In genomic region chr2L:7799804-7800433, dm6 we compare ENCODE assay signal across 1 fruit fly cellular context.
TF ChIP-seq lines count a peak whose summit lies in the region.

Gene Herp (minus strand): TSS chr2L:7800058.
Gene r2d2 (plus strand): TSS chr2L:7800147.

TF ChIP-seq in whole organism, embryonic, 481 proteins besides CTCF, POLR2A, EP300 and RAD21 (continued from another document and continues in another):
- TF ChIP-seq Scr (GFP tag; IDR thresholded peaks at IDR 0.05; lab: Robert Waterston, UW; ENCODE audit: partially characterized antibody) (peak; percentile 86), vnd (GFP tag; IDR thresholded peaks at IDR 0.05; lab: Robert Waterston, UW; ENCODE audit: partially characterized antibody) (peak; percentile 77), tx (GFP tag; optimal IDR thresholded peaks at IDR 0.05; lab: Kevin White, UChicago) (peak; percentile 90), CG31365 (tag; optimal IDR thresholded peaks at IDR 0.05; lab: Kevin White, UChicago) (peak; percentile 74), inv (GFP tag; IDR thresholded peaks at IDR 0.05; lab: Robert Waterston, UW; ENCODE audit: partially characterized antibody) (peak; percentile 73), CG12155 (GFP tag; optimal IDR thresholded peaks at IDR 0.05; lab: Kevin White, UChicago) (peak; percentile 87), CG13624 (GFP tag; optimal IDR thresholded peaks at IDR 0.05; lab: Kevin White, UChicago) (peak; percentile 97), Aef1 (GFP tag; IDR thresholded peaks at IDR 0.05; lab: Robert Waterston, UW) (peak; percentile 91), Sin3A (optimal IDR thresholded peaks at IDR 0.05; lab: Kevin White, UChicago) (peak; percentile 91), Hey (tag; optimal IDR thresholded peaks at IDR 0.05; lab: Kevin White, UChicago) (peak; percentile 82), Optix (GFP tag; IDR thresholded peaks at IDR 0.05; lab: Robert Waterston, UW) (peak; percentile 88), scrt (GFP tag; optimal IDR thresholded peaks at IDR 0.05; lab: Kevin White, UChicago) (peak; percentile 90), Jarid2 (GFP tag; optimal IDR thresholded peaks at IDR 0.05; lab: Kevin White, UChicago) (peak; percentile 71), CG11695 (GFP tag; IDR thresholded peaks at IDR 0.05; lab: Robert Waterston, UW) (peak; percentile 90), GATAe (GFP tag; conservative IDR thresholded peaks at IDR 0.05; lab: Robert Waterston, UW) (peak; percentile 31; the same call in 1 of the 2 replicates), Asciz (GFP tag; optimal IDR thresholded peaks at IDR 0.05; lab: Kevin White, UChicago) (peak; percentile 62), CG9797 (GFP tag; optimal IDR thresholded peaks at IDR 0.05; lab: Kevin White, UChicago) (peak; percentile 60), Rx (GFP tag; IDR thresholded peaks at IDR 0.05; lab: Robert Waterston, UW) (peak; percentile 78), CG2875 (GFP tag; optimal IDR thresholded peaks at IDR 0.05; lab: Kevin White, UChicago) (peak; percentile 64), Abd-B (GFP tag; optimal IDR thresholded peaks at IDR 0.05; lab: Kevin White, UChicago) (peak; percentile 93), CG10274 (GFP tag; optimal IDR thresholded peaks at IDR 0.05; lab: Kevin White, UChicago) (peak; percentile 80), CG11723 (GFP tag; optimal IDR thresholded peaks at IDR 0.05; lab: Kevin White, UChicago) (peak; percentile 85), CG14965 (GFP tag; optimal IDR thresholded peaks at IDR 0.05; lab: Kevin White, UChicago; ENCODE audit: borderline replicate concordance) (peak; percentile 54), mirr (GFP tag; optimal IDR thresholded peaks at IDR 0.05; lab: Kevin White, UChicago) (peak; percentile 93), p53 (GFP tag; optimal IDR thresholded peaks at IDR 0.05; lab: Kevin White, UChicago) (peak; percentile 92), chm (GFP tag; IDR thresholded peaks at IDR 0.05; lab: Robert Waterston, UW) (peak; percentile 77), amos (GFP tag; IDR thresholded peaks at IDR 0.05; lab: Robert Waterston, UW; ENCODE audit: partially characterized antibody) (peak; percentile 70; the same call in 1 of the 2 replicates), CG12744 (GFP tag; optimal IDR thresholded peaks at IDR 0.05; lab: Kevin White, UChicago) (peak; percentile 81), gcm (GFP tag; optimal IDR thresholded peaks at IDR 0.05; lab: Kevin White, UChicago) (peak; percentile 71), NFAT (GFP tag; IDR thresholded peaks at IDR 0.05; lab: Robert Waterston, UW) (peak; percentile 79), h (optimal IDR thresholded peaks at IDR 0.05; lab: Kevin White, UChicago) (no peak), ems (GFP tag; optimal IDR thresholded peaks at IDR 0.05; lab: Kevin White, UChicago) (peak; percentile 91), CG14667 (GFP tag; IDR thresholded peaks at IDR 0.05; lab: Robert Waterston, UW) (peak; percentile 76; the same call in 1 of the 2 replicates), CG10209 (GFP tag; optimal IDR thresholded peaks at IDR 0.05; lab: Kevin White, UChicago) (peak; percentile 88), CG3163 (GFP tag; optimal IDR thresholded peaks at IDR 0.05; lab: Kevin White, UChicago) (peak; percentile 82), CG12942 (GFP tag; optimal IDR thresholded peaks at IDR 0.05; lab: Kevin White, UChicago) (peak; percentile 91), CG17912 (GFP tag; optimal IDR thresholded peaks at IDR 0.05; lab: Kevin White, UChicago) (peak; percentile 44), caup (GFP tag; optimal IDR thresholded peaks at IDR 0.05; lab: Kevin White, UChicago; ENCODE audit: severe bottlenecking) (peak; percentile 90), twi (tag; optimal IDR thresholded peaks at IDR 0.05; lab: Kevin White, UChicago) (peak; percentile 89), odd (GFP tag; optimal IDR thresholded peaks at IDR 0.05; lab: Kevin White, UChicago) (peak; percentile 80), psq (GFP tag; optimal IDR thresholded peaks at IDR 0.05; lab: Kevin White, UChicago) (peak; percentile 54), HmgZ (tag; optimal IDR thresholded peaks at IDR 0.05; lab: Kevin White, UChicago) (peak; percentile 96), mam (GFP tag; optimal IDR thresholded peaks at IDR 0.05; lab: Kevin White, UChicago) (peak; percentile 96), rib (GFP tag; IDR thresholded peaks at IDR 0.05; lab: Robert Waterston, UW) (peak; percentile 86), Six4 (GFP tag; optimal IDR thresholded peaks at IDR 0.05; lab: Kevin White, UChicago) (peak; percentile 87), CG15696 (tag; optimal IDR thresholded peaks at IDR 0.05; lab: Kevin White, UChicago) (peak; percentile 91), dimm (GFP tag; IDR thresholded peaks at IDR 0.05; lab: Robert Waterston, UW) (peak; percentile 53), pan (optimal IDR thresholded peaks at IDR 0.05; lab: Kevin White, UChicago) (no peak), pan (GFP tag; optimal IDR thresholded peaks at IDR 0.05 in 1 of 2, IDR thresholded peaks at IDR 0.05 in 1 of 2) (peak in 1 of 2 experiments; percentile 84), nmo (GFP tag; optimal IDR thresholded peaks at IDR 0.05; lab: Kevin White, UChicago) (peak; percentile 93), salm (tag; optimal IDR thresholded peaks at IDR 0.05; lab: Kevin White, UChicago) (peak; percentile 74), lola (GFP tag; optimal IDR thresholded peaks at IDR 0.05; lab: Kevin White, UChicago) (peak in 1 of 3 experiments; percentile 91), CG13775 (GFP tag; optimal IDR thresholded peaks at IDR 0.05; lab: Kevin White, UChicago) (peak; percentile 93), sna (GFP tag; IDR thresholded peaks at IDR 0.05; lab: Robert Waterston, UW; ENCODE audit: partially characterized antibody) (peak; percentile 80), CG1792 (GFP tag; optimal IDR thresholded peaks at IDR 0.05; lab: Kevin White, UChicago) (peak; percentile 91), fru (optimal IDR thresholded peaks at IDR 0.05; lab: Kevin White, UChicago) (no peak), Poxn (GFP tag; IDR thresholded peaks at IDR 0.05; lab: Robert Waterston, UW) (peak; percentile 83), Oli (tag; optimal IDR thresholded peaks at IDR 0.05; lab: Kevin White, UChicago) (peak; percentile 83), Nf-YA (GFP tag; IDR thresholded peaks at IDR 0.05; lab: Robert Waterston, UW) (peak; percentile 63), kni (GFP tag; optimal IDR thresholded peaks at IDR 0.05; lab: Kevin White, UChicago) (peak; percentile 91), CG1602 (GFP tag; optimal IDR thresholded peaks at IDR 0.05; lab: Kevin White, UChicago) (peak; percentile 89), grn (GFP tag; optimal IDR thresholded peaks at IDR 0.05; lab: Kevin White, UChicago) (peak; percentile 28), nerfin-1 (tag; optimal IDR thresholded peaks at IDR 0.05; lab: Kevin White, UChicago) (peak; percentile 87), CG9727 (GFP tag; optimal IDR thresholded peaks at IDR 0.05; lab: Kevin White, UChicago) (peak; percentile 90), crp (GFP tag; optimal IDR thresholded peaks at IDR 0.05; lab: Kevin White, UChicago) (peak in 1 of 2 experiments; percentile 75), Dbx (GFP tag; IDR thresholded peaks at IDR 0.05; lab: Robert Waterston, UW) (peak; percentile 94), CkIIα-i1 (GFP tag; IDR thresholded peaks at IDR 0.05; lab: Robert Waterston, UW) (no peak), CG14441 (GFP tag; IDR thresholded peaks at IDR 0.05; lab: Robert Waterston, UW) (peak; percentile 87), sens (GFP tag; lab: Kevin White, UChicago) (peak; percentile 98), CG10267 (tag; optimal IDR thresholded peaks at IDR 0.05; lab: Kevin White, UChicago) (peak; percentile 82), CG7271 (tag; optimal IDR thresholded peaks at IDR 0.05; lab: Kevin White, UChicago) (peak; percentile 62), dan (GFP tag; IDR thresholded peaks at IDR 0.05; lab: Robert Waterston, UW) (peak; percentile 55; the same call in 1 of the 2 replicates), Dip2 (GFP tag; IDR thresholded peaks at IDR 0.05; lab: Robert Waterston, UW) (no peak), Taf1 (GFP tag; IDR thresholded peaks at IDR 0.05; lab: Robert Waterston, UW) (peak; percentile 81), mld (GFP tag; IDR thresholded peaks at IDR 0.05; lab: Robert Waterston, UW; ENCODE audit: partially characterized antibody) (no peak), cas (GFP tag; IDR thresholded peaks at IDR 0.05; lab: Robert Waterston, UW) (peak; percentile 79), shn (GFP tag; optimal IDR thresholded peaks at IDR 0.05; lab: Kevin White, UChicago) (peak; percentile 96), sd (tag; optimal IDR thresholded peaks at IDR 0.05; lab: Kevin White, UChicago) (peak; percentile 75), CG8388 (GFP tag; optimal IDR thresholded peaks at IDR 0.05; lab: Kevin White, UChicago) (peak; percentile 73), CG8089 (GFP tag; optimal IDR thresholded peaks at IDR 0.05; lab: Kevin White, UChicago) (peak; percentile 89), Sox100B (GFP tag; optimal IDR thresholded peaks at IDR 0.05; lab: Kevin White, UChicago) (peak; percentile 84), CG11696 (GFP tag; IDR thresholded peaks at IDR 0.05; lab: Robert Waterston, UW) (no peak), Doc2 (GFP tag; IDR thresholded peaks at IDR 0.05; lab: Robert Waterston, UW) (no peak; the same call in none of the 2 replicates), CG13424 (tag; optimal IDR thresholded peaks at IDR 0.05; lab: Kevin White, UChicago) (peak; percentile 94), aop (GFP tag; IDR thresholded peaks at IDR 0.05; lab: Robert Waterston, UW) (no peak), en (GFP tag; optimal IDR thresholded peaks at IDR 0.05; lab: Kevin White, UChicago) (peak; percentile 87), CG4282 (GFP tag; optimal IDR thresholded peaks at IDR 0.05; lab: Kevin White, UChicago) (peak; percentile 90), wor (GFP tag; IDR thresholded peaks at IDR 0.05; lab: Robert Waterston, UW) (peak; percentile 84), pita (GFP tag; optimal IDR thresholded peaks at IDR 0.05; lab: Kevin White, UChicago) (no peak), Ssrp (tag; optimal IDR thresholded peaks at IDR 0.05; lab: Kevin White, UChicago) (peak; percentile 83), al (GFP tag; IDR thresholded peaks at IDR 0.05; lab: Robert Waterston, UW) (peak; percentile 88), CG4707 (GFP tag; optimal IDR thresholded peaks at IDR 0.05; lab: Kevin White, UChicago) (peak; percentile 50), Elba2 (GFP tag; optimal IDR thresholded peaks at IDR 0.05; lab: Kevin White, UChicago) (peak; percentile 34), ato (GFP tag; IDR thresholded peaks at IDR 0.05; lab: Robert Waterston, UW; ENCODE audit: partially characterized antibody) (peak; percentile 13; the same call in 1 of the 2 replicates), CG31388 (GFP tag; optimal IDR thresholded peaks at IDR 0.05; lab: Kevin White, UChicago) (peak; percentile 75), CG12659 (GFP tag; optimal IDR thresholded peaks at IDR 0.05; lab: Kevin White, UChicago) (peak; percentile 91), CG1832 (GFP tag; optimal IDR thresholded peaks at IDR 0.05; lab: Kevin White, UChicago) (no peak), ERR (GFP tag; optimal IDR thresholded peaks at IDR 0.05; lab: Kevin White, UChicago) (peak; percentile 82), CG2116 (GFP tag; optimal IDR thresholded peaks at IDR 0.05; lab: Kevin White, UChicago) (peak; percentile 99), CG8944 (GFP tag; optimal IDR thresholded peaks at IDR 0.05; lab: Kevin White, UChicago) (peak; percentile 93), CG15601 (tag; optimal IDR thresholded peaks at IDR 0.05; lab: Kevin White, UChicago) (peak; percentile 85), CG34376 (GFP tag; optimal IDR thresholded peaks at IDR 0.05; lab: Kevin White, UChicago) (peak; percentile 96), Ravus (GFP tag; IDR thresholded peaks at IDR 0.05; lab: Robert Waterston, UW) (peak; percentile 63), da (GFP tag; optimal IDR thresholded peaks at IDR 0.05; lab: Kevin White, UChicago) (peak; percentile 83), pum (GFP tag; optimal IDR thresholded peaks at IDR 0.05; lab: Kevin White, UChicago) (peak; percentile 94), Dip3 (GFP tag; optimal IDR thresholded peaks at IDR 0.05; lab: Kevin White, UChicago) (peak; percentile 93), CG14710 (tag; optimal IDR thresholded peaks at IDR 0.05; lab: Kevin White, UChicago) (peak; percentile 89), CG6813 (GFP tag; optimal IDR thresholded peaks at IDR 0.05; lab: Kevin White, UChicago) (peak; percentile 64), CG14860 (GFP tag; IDR thresholded peaks at IDR 0.05; lab: Robert Waterston, UW; ENCODE audit: partially characterized antibody) (peak; percentile 58; the same call in 1 of the 3 replicates), CG6254 (GFP tag; optimal IDR thresholded peaks at IDR 0.05; lab: Kevin White, UChicago) (peak; percentile 24), CG13296 (GFP tag; optimal IDR thresholded peaks at IDR 0.05; lab: Kevin White, UChicago) (peak; percentile 92), CG3281 (GFP tag; optimal IDR thresholded peaks at IDR 0.05; lab: Kevin White, UChicago) (peak; percentile 92), CG5953 (GFP tag; IDR thresholded peaks at IDR 0.05; lab: Robert Waterston, UW) (peak; percentile 51; the same call in 1 of the 2 replicates), YL-1 (GFP tag; optimal IDR thresholded peaks at IDR 0.05; lab: Kevin White, UChicago) (peak; percentile 78), CG15479 (GFP tag; optimal IDR thresholded peaks at IDR 0.05; lab: Kevin White, UChicago) (peak; percentile 79), ranshi (GFP tag; IDR thresholded peaks at IDR 0.05; lab: Robert Waterston, UW) (peak; percentile 83; the same call in 1 of the 2 replicates), NK7.1 (GFP tag; optimal IDR thresholded peaks at IDR 0.05; lab: Kevin White, UChicago) (peak; percentile 91), CG6765 (GFP tag; optimal IDR thresholded peaks at IDR 0.05; lab: Kevin White, UChicago) (peak; percentile 75), CG10431 (GFP tag; optimal IDR thresholded peaks at IDR 0.05; lab: Kevin White, UChicago) (peak; percentile 52), CG16779 (GFP tag; IDR thresholded peaks at IDR 0.05; lab: Robert Waterston, UW) (no peak), NC2β (GFP tag; optimal IDR thresholded peaks at IDR 0.05; lab: Kevin White, UChicago) (peak; percentile 90), CG3995 (GFP tag; optimal IDR thresholded peaks at IDR 0.05; lab: Kevin White, UChicago) (peak; percentile 100), stc (GFP tag; IDR thresholded peaks at IDR 0.05; lab: Robert Waterston, UW) (peak; percentile 72; the same call in 1 of the 2 replicates), dm (GFP tag; optimal IDR thresholded peaks at IDR 0.05; lab: Kevin White, UChicago) (peak; percentile 93), CG8281 (tag; optimal IDR thresholded peaks at IDR 0.05; lab: Kevin White, UChicago) (peak; percentile 84), sob (GFP tag; IDR thresholded peaks at IDR 0.05; lab: Robert Waterston, UW) (peak; percentile 94), CG12219 (GFP tag; optimal IDR thresholded peaks at IDR 0.05; lab: Kevin White, UChicago) (peak; percentile 83), Mes4 (GFP tag; optimal IDR thresholded peaks at IDR 0.05; lab: Kevin White, UChicago) (peak; percentile 86)
